Worm (Caenorhabditis elegans): ENCODE measurements around the gene C05E11.7.

Gene C05E11.7

DNA sequence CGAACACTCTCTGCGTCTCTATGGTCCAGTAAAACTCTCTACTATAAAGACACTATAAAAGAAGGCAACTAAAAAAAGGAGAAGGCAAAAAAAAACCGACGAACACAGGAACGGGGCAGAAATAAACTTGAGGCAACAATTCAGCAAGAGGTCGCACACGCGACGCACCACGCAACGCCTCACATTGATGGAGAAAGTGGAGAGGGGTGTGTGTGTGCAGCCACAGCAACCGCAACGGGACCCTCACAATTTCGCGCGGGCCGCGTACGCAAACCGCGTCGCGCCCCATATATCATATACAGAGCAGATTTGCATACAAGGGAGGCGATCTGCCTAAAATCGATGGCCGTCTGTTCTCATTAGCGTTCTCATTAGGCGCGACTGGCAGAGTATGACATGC, 31.4 kb upstream of the C05E11.7 start (continued):
- peak; percentile 87 for TF ChIP-seq ceh-39 (tag; optimal IDR thresholded peaks at IDR 0.05)
- TF ChIP-seq nhr-237 (tag; optimal IDR thresholded peaks at IDR 0.05): no peak

DNA sequence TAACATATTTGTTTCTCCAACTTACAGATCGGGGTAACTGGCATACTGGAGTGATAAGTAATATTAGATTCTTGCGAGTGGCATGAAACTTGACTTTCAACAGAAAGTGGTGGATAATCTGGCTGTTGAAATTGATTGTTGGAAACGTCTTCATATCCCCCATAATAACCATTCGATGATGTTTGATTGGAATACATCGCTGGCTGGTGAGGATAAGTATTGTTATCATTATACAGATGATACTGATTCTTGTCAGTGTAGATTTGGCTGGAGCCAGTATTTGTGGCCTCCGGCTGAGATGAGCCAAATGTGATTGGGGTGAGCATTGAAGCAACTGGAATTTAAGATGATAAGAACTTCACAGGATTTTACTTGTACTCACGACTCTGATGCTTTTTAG, 29.6 kb upstream of the C05E11.7 start:
- TF ChIP-seq nhr-237 (tag; optimal IDR thresholded peaks at IDR 0.05): no peak
- no peak for TF ChIP-seq mab-5 (tag; optimal IDR thresholded peaks at IDR 0.05)
- TF ChIP-seq unc-120 (tag; optimal IDR thresholded peaks at IDR 0.05; ENCODE audit: poor library complexity, severe bottlenecking): no peak
- TF ChIP-seq ceh-39 (tag; optimal IDR thresholded peaks at IDR 0.05): no peak
- no peak for TF ChIP-seq nhr-12 (tag; optimal IDR thresholded peaks at IDR 0.05)
- no peak for TF ChIP-seq blmp-1 (tag; optimal IDR thresholded peaks at IDR 0.05)
- TF ChIP-seq ces-1 (GFP tag; optimal IDR thresholded peaks at IDR 0.05): no peak
- no peak for TF ChIP-seq lsy-2 (tag; optimal IDR thresholded peaks at IDR 0.05)
- no peak for TF ChIP-seq elt-3 (tag; optimal IDR thresholded peaks at IDR 0.05)
- TF ChIP-seq drap-1 (GFP tag; optimal IDR thresholded peaks at IDR 0.05): no peak
- no peak for TF ChIP-seq bed-3 (GFP tag; optimal IDR thresholded peaks at IDR 0.05)

DNA sequence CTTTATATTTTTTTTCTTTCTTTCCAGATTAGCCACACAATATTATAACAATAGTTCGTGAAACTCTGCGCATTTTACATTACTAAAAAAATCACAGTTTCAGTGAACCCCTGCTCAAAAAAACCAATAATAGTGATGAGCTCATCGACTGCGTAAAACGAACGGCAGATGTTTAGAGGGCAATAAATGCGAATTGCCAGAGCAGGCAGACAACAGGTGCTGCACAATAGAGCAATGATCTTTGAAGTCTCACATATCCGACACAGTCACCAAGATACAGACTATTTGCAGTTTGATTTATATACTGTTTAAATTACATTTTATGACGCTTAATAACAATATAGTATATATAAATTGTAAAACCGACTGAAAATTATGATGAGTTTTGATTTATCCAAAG, 24.2 kb upstream of the C05E11.7 start:
- TF ChIP-seq ceh-39 (tag; optimal IDR thresholded peaks at IDR 0.05) (no peak), lin-32 (GFP tag; optimal IDR thresholded peaks at IDR 0.05) (peak; percentile 49), unc-39 (tag; optimal IDR thresholded peaks at IDR 0.05) (no peak), hlh-1 (tag; optimal IDR thresholded peaks at IDR 0.05) (peak; percentile 73), ztf-11 (tag; optimal IDR thresholded peaks at IDR 0.05) (no peak), nhr-76 (tag; optimal IDR thresholded peaks at IDR 0.05) (no peak), pha-4 (tag; optimal IDR thresholded peaks at IDR 0.05) (no peak), cnd-1 (tag; optimal IDR thresholded peaks at IDR 0.05) (peak; percentile 63)

DNA sequence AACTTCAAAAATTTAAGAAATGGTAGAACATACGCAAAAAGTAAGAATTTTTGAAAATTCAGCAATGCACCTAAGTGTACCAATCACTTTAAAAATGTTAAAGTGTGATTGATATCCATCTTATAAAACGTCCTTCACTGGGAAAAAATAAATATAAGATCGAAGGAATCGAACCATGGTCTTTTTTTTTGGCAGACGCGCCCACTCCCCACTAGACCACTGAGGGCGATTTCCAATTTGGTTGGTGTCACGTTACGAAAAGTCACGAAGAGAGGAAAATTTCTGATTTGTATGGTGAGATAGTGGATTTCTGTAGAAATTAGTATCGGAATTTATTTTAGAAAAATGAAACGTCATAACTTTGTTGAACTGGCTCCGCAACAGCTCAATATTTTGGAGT, 21.8 kb upstream of the C05E11.7 start:
- TF ChIP-seq nhr-2 (tag; optimal IDR thresholded peaks at IDR 0.05): no peak
- no peak for TF ChIP-seq blmp-1 (tag; optimal IDR thresholded peaks at IDR 0.05)
- TF ChIP-seq pha-4 (tag; optimal IDR thresholded peaks at IDR 0.05): no peak
- TF ChIP-seq ztf-11 (tag; optimal IDR thresholded peaks at IDR 0.05): no peak
- TF ChIP-seq hlh-1 (tag; optimal IDR thresholded peaks at IDR 0.05): no peak
- TF ChIP-seq unc-39 (tag; optimal IDR thresholded peaks at IDR 0.05): no peak

DNA sequence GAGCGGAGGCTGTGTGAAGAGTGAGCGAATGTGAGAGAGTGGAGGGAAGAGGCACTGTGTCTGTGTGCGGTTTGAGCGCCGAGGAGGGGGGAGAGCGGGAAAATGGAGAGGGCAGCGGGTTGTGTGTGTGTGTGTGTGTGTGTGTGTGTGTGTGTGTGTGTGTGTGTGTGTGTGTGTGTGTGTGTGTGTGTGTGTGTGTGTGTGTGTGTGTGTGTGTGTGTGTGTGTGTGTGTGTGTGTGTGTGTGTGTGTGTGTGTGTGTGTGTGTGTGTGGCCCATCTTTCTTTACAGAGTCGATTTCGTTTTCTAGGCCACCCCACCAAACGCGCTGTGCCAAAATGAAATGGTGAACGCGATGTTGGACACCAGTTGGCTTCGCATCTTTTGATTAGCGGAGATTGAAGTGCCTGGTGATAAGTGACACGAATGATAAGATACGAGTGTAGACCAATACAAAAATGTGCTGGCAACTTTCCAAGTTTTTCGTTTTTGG, 21.0 kb upstream of the C05E11.7 start:
- TF ChIP-seq mep-1 (tag; optimal IDR thresholded peaks at IDR 0.05): peak; percentile 19
- TF ChIP-seq hlh-1 (tag; optimal IDR thresholded peaks at IDR 0.05): peak; percentile 51
- peak; percentile 94 for TF ChIP-seq sptf-1 (tag; optimal IDR thresholded peaks at IDR 0.05)
- TF ChIP-seq tbx-8 (GFP tag; optimal IDR thresholded peaks at IDR 0.05): peak; percentile 73
- TF ChIP-seq ceh-43 (GFP tag; optimal IDR thresholded peaks at IDR 0.05): peak; percentile 79
- TF ChIP-seq flh-1 (GFP tag; optimal IDR thresholded peaks at IDR 0.05): peak; percentile 71
- TF ChIP-seq lin-32 (GFP tag; optimal IDR thresholded peaks at IDR 0.05): peak; percentile 74
- peak; percentile 94 for TF ChIP-seq M03D4.4 (tag; optimal IDR thresholded peaks at IDR 0.05)
- peak; percentile 80 for TF ChIP-seq ham-2 (GFP tag; optimal IDR thresholded peaks at IDR 0.05)
- TF ChIP-seq drap-1 (GFP tag; optimal IDR thresholded peaks at IDR 0.05): peak; percentile 93
- peak; percentile 51 for TF ChIP-seq pha-4 (tag; optimal IDR thresholded peaks at IDR 0.05)
- peak; percentile 82 for TF ChIP-seq ceh-83 (GFP tag; optimal IDR thresholded peaks at IDR 0.05)
- peak; percentile 93 for TF ChIP-seq cnd-1 (tag; optimal IDR thresholded peaks at IDR 0.05)
- peak; percentile 87 for TF ChIP-seq unc-120 (tag; optimal IDR thresholded peaks at IDR 0.05; ENCODE audit: poor library complexity, severe bottlenecking)
- TF ChIP-seq sem-2 (GFP tag; optimal IDR thresholded peaks at IDR 0.05): peak; percentile 73
- peak; percentile 93 for TF ChIP-seq mls-2 (tag; optimal IDR thresholded peaks at IDR 0.05)
- peak; percentile 66 for TF ChIP-seq lin-13 (tag; optimal IDR thresholded peaks at IDR 0.05)
- peak; percentile 34 for TF ChIP-seq ztf-11 (tag; optimal IDR thresholded peaks at IDR 0.05)
- TF ChIP-seq nhr-12 (tag; optimal IDR thresholded peaks at IDR 0.05): peak; percentile 92

DNA sequence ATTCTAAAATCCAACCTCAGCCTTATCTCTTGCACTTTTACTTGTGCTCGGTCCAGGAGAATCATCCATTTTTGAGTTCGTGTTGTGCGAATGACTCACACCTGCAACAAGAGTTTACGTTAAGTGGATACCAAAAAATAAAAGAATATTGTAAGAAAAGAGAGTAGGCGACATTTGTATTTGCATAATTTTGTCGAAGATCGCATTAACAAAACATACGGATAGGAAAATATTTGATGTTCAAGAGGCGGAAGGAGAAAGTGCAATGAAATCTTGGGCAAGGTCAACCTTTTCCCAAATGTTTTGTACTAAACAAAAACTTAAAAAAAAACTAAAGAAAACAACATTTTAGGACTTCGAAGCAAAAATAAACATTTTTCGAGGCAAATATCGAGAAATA, 20.3 kb upstream of the C05E11.7 start, which contains the start of gene spat-3:
spat-3 (minus strand) TSS at position 101 of the 400 bp plus-strand sequence.
- TF ChIP-seq elt-3 (tag; optimal IDR thresholded peaks at IDR 0.05) (no peak), unc-62 (GFP tag; optimal IDR thresholded peaks at IDR 0.05) (no peak), mep-1 (tag; optimal IDR thresholded peaks at IDR 0.05) (no peak), mls-2 (tag; optimal IDR thresholded peaks at IDR 0.05) (no peak), ceh-83 (GFP tag; optimal IDR thresholded peaks at IDR 0.05) (no peak), unc-39 (tag; optimal IDR thresholded peaks at IDR 0.05) (no peak), ces-1 (GFP tag; optimal IDR thresholded peaks at IDR 0.05) (no peak), blmp-1 (tag; optimal IDR thresholded peaks at IDR 0.05) (no peak), elt-1 (tag; optimal IDR thresholded peaks at IDR 0.05; ENCODE audit: borderline replicate concordance, insufficient read depth) (no peak), ceh-43 (GFP tag; optimal IDR thresholded peaks at IDR 0.05) (no peak), snpc-4 (tag; optimal IDR thresholded peaks at IDR 0.05) (no peak), sptf-1 (tag; optimal IDR thresholded peaks at IDR 0.05) (no peak), flh-1 (GFP tag; optimal IDR thresholded peaks at IDR 0.05) (no peak), M03D4.4 (tag; optimal IDR thresholded peaks at IDR 0.05) (no peak), ceh-39 (tag; optimal IDR thresholded peaks at IDR 0.05) (no peak), cnd-1 (tag; optimal IDR thresholded peaks at IDR 0.05) (no peak), nhr-12 (tag; optimal IDR thresholded peaks at IDR 0.05) (no peak), lin-13 (tag; optimal IDR thresholded peaks at IDR 0.05) (no peak)
